Worm (Caenorhabditis elegans) whole organism, late embryonic: ENCODE measurements around the gene mrck-1.

Experiments used
- ceh-18 ChIP-seq: sonication (generic microtip); optimal IDR thresholded peaks from 2 replicates; lab custom pipeline; 2016; ENCODE audit warnings: missing genetic modification characterization, missing compliant biosample characterization
- ztf-16 ChIP-seq: sonication (generic microtip); optimal IDR thresholded peaks from 2 replicates; lab custom pipeline; 2017; ENCODE audit warnings: missing genetic modification characterization, missing compliant biosample characterization

ce11 chrV:6278117-6279081, 11.3 kb upstream of the mrck-1 start, which contains the start of gene fil-2:
- TF ChIP-seq ceh-18 (no peak), ztf-16 (tag; lab: Kevin White, UChicago) (no peak)
